Worm (Caenorhabditis elegans) whole organism, L3 larva: ENCODE data around the gene lmp-2.

Source experiments
- R02D3.7 ChIP-seq: fragments of 150-350 bp; optimal IDR thresholded peaks from 2 replicates; lab custom pipeline; 2014; ENCODE audit warnings: missing biosample characterization, missing genetic modification characterization
- ZK546.5 ChIP-seq: sonication (generic microtip); optimal IDR thresholded peaks from 2 replicates; lab custom pipeline; 2017; ENCODE audit warnings: missing biosample characterization, missing genetic modification characterization
- ama-1 ChIP-seq: fragments of 150-350 bp; optimal IDR thresholded peaks from 2 replicates; lab custom pipeline; 2018
- ceh-16 ChIP-seq: sonication (generic microtip); optimal IDR thresholded peaks from 2 replicates; lab custom pipeline; 2017; ENCODE audit warnings: missing biosample characterization, missing genetic modification characterization
- ceh-28 ChIP-seq: fragments of 150-350 bp; optimal IDR thresholded peaks from 2 replicates; lab custom pipeline; 2014; ENCODE audit warnings: missing biosample characterization, missing genetic modification reagents, missing genetic modification characterization
- ceh-82 ChIP-seq: fragments of 150-350 bp; optimal IDR thresholded peaks from 2 replicates; lab custom pipeline; 2014; ENCODE audit warnings: missing biosample characterization, missing genetic modification characterization
- ceh-9 ChIP-seq: sonication (generic microtip); optimal IDR thresholded peaks from 2 replicates; lab custom pipeline; 2018; ENCODE audit warnings: missing biosample characterization, missing genetic modification characterization
- egl-27 ChIP-seq: sonication (generic microtip); optimal IDR thresholded peaks from 4 replicates; lab custom pipeline; 2017; ENCODE audit warnings: missing biosample characterization, missing genetic modification reagents, missing genetic modification characterization
- egl-5 ChIP-seq: fragments of 150-350 bp; optimal IDR thresholded peaks from 2 replicates; lab custom pipeline; 2017; ENCODE audit warnings: missing biosample characterization, missing genetic modification reagents, missing genetic modification characterization, inconsistent platforms
- elt-1 ChIP-seq: fragments of 150-350 bp; optimal IDR thresholded peaks from 2 replicates; lab custom pipeline; 2014; ENCODE audit warnings: missing biosample characterization, missing genetic modification characterization
- elt-2 ChIP-seq: sonication (generic microtip); optimal IDR thresholded peaks from 2 replicates; lab custom pipeline; 2016; ENCODE audit warnings: missing genetic modification reagents, mild to moderate bottlenecking, missing genetic modification characterization, missing compliant biosample characterization
- elt-3 ChIP-seq, 3 experiments: fragments of 150-350 bp in 1 of 3; sonication (generic microtip) in 2 of 3; optimal IDR thresholded peaks; 2 replicates in 2 of 3; 4 replicates in 1 of 3; lab custom pipeline; 2014 to 2017; ENCODE audit warnings: missing biosample characterization in 3 of 3, missing genetic modification characterization in 3 of 3
- eor-1 ChIP-seq, 2 experiments: fragments of 150-350 bp; optimal IDR thresholded peaks; 2 replicates each; lab custom pipeline; 2014 to 2018; ENCODE audit warnings: missing biosample characterization in 2 of 2, missing genetic modification characterization in 2 of 2
- fkh-10 ChIP-seq: sonication (generic microtip); optimal IDR thresholded peaks from 2 replicates; lab custom pipeline; 2017; ENCODE audit warnings: missing biosample characterization, missing genetic modification reagents, missing genetic modification characterization
- hmg-11 ChIP-seq: sonication (generic microtip); optimal IDR thresholded peaks from 2 replicates; lab custom pipeline; 2016; ENCODE audit warnings: missing genetic modification characterization, missing compliant biosample characterization
- lin-15B ChIP-seq: fragments of 150-350 bp; optimal IDR thresholded peaks from 2 replicates; lab custom pipeline; 2014; ENCODE audit warnings: missing biosample characterization, missing genetic modification characterization
- lin-39 ChIP-seq: fragments of 150-350 bp; optimal IDR thresholded peaks from 2 replicates; lab custom pipeline; 2018; ENCODE audit warnings: missing biosample characterization, missing genetic modification reagents, missing genetic modification characterization
- lsy-12 ChIP-seq: sonication (generic microtip); optimal IDR thresholded peaks from 2 replicates; lab custom pipeline; 2016; ENCODE audit warnings: mild to moderate bottlenecking, missing genetic modification characterization, missing compliant biosample characterization
- mdl-1 ChIP-seq: fragments of 150-350 bp; optimal IDR thresholded peaks from 2 replicates; lab custom pipeline; 2014; ENCODE audit warnings: missing biosample characterization, missing genetic modification characterization
- mml-1 ChIP-seq: fragments of 150-350 bp; sonication (generic microtip); optimal IDR thresholded peaks from 3 replicates; lab custom pipeline; 2014; ENCODE audit warnings: missing biosample characterization, missing genetic modification characterization
- nfya-1 ChIP-seq: sonication (generic microtip); optimal IDR thresholded peaks from 2 replicates; lab custom pipeline; 2017; ENCODE audit warnings: missing genetic modification characterization, mild to moderate bottlenecking, missing compliant biosample characterization, antibody characterized with exemption, moderate library complexity; ENCODE audit not compliant: insufficient read depth
- nhr-11 ChIP-seq: fragments of 150-350 bp; optimal IDR thresholded peaks from 2 replicates; lab custom pipeline; 2014; ENCODE audit warnings: missing biosample characterization, missing genetic modification characterization
- nhr-237 ChIP-seq: fragments of 150-350 bp; optimal IDR thresholded peaks from 2 replicates; lab custom pipeline; 2014; ENCODE audit warnings: missing biosample characterization, missing genetic modification characterization
- nhr-25 ChIP-seq: sonication (generic microtip); optimal IDR thresholded peaks from 2 replicates; lab custom pipeline; 2017; ENCODE audit warnings: missing biosample characterization, missing genetic modification characterization
- nhr-67 ChIP-seq: fragments of 150-350 bp; optimal IDR thresholded peaks from 2 replicates; lab custom pipeline; 2014; ENCODE audit warnings: missing biosample characterization, missing genetic modification characterization
- nhr-76 ChIP-seq: fragments of 150-350 bp; sonication (generic microtip); optimal IDR thresholded peaks from 5 replicates; lab custom pipeline; 2014; ENCODE audit warnings: missing biosample characterization, missing genetic modification characterization
- nhr-77 ChIP-seq: fragments of 150-350 bp; optimal IDR thresholded peaks from 2 replicates; lab custom pipeline; 2014; ENCODE audit warnings: missing biosample characterization, missing genetic modification characterization
- pha-4 ChIP-seq: fragments of 150-350 bp; optimal IDR thresholded peaks from 2 replicates; lab custom pipeline; 2014; ENCODE audit warnings: missing biosample characterization, missing genetic modification reagents, missing genetic modification characterization
- pqm-1 ChIP-seq: fragments of 150-350 bp; optimal IDR thresholded peaks from 2 replicates; lab custom pipeline; 2017; ENCODE audit warnings: missing biosample characterization, missing genetic modification characterization, inconsistent platforms
- sea-2 ChIP-seq: fragments of 150-350 bp; sonication (generic microtip); optimal IDR thresholded peaks from 4 replicates; lab custom pipeline; 2014; ENCODE audit warnings: missing biosample characterization, missing genetic modification reagents, missing genetic modification characterization
- snpc-4 ChIP-seq: fragments of 150-350 bp; optimal IDR thresholded peaks from 2 replicates; lab custom pipeline; 2014; ENCODE audit warnings: missing biosample characterization, missing genetic modification characterization
- tbx-2 ChIP-seq: sonication (generic microtip); optimal IDR thresholded peaks from 2 replicates; lab custom pipeline; 2016; ENCODE audit warnings: mild to moderate bottlenecking, missing genetic modification characterization, missing compliant biosample characterization
- unc-39 ChIP-seq: sonication (generic microtip); optimal IDR thresholded peaks from 4 replicates; lab custom pipeline; 2017; ENCODE audit warnings: missing biosample characterization, missing genetic modification characterization
- unc-62 ChIP-seq: fragments of 150-350 bp; sonication (generic microtip); optimal IDR thresholded peaks from 4 replicates; lab custom pipeline; 2014; ENCODE audit warnings: missing biosample characterization, missing genetic modification reagents, missing genetic modification characterization
- ztf-11 ChIP-seq: fragments of 150-350 bp; optimal IDR thresholded peaks from 2 replicates; lab custom pipeline; 2014; ENCODE audit warnings: missing biosample characterization, missing genetic modification characterization

lmp-2 gene

DNA sequence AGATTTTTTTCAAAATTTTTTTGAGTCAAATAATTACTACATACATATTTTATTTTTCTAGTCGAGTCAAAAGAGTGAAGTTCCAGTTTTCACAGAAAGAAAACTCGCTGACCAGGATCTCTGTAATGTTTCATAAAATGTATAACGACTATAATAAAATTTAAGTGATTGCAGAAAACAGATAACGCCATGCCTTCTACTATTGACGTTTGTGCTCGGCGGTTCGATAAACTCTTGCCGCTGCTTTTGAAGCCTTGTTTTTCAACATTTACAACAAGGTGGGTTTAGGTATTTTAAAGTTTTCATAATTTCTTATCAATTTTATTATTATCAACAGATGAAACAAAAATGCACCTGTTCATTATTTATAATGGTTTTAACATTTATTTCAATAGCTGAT lies at the start of gene lmp-2:
lmp-2 (plus strand) TSS at position 190 of the 400 bp plus-strand sequence.
- TF ChIP-seq snpc-4 (tag; lab: Kevin White, UChicago) (no peak), elt-2 (tag; lab: Kevin White, UChicago) (peak; percentile 83), ceh-16 (tag; lab: Kevin White, UChicago) (no peak), hmg-11 (tag; lab: Kevin White, UChicago) (no peak), pqm-1 (tag; lab: Kevin White, UChicago) (peak; percentile 45), fkh-10 (GFP tag; lab: Kevin White, UChicago) (no peak)
- TF ChIP-seq, all 47 proteins: peak for 2

DNA sequence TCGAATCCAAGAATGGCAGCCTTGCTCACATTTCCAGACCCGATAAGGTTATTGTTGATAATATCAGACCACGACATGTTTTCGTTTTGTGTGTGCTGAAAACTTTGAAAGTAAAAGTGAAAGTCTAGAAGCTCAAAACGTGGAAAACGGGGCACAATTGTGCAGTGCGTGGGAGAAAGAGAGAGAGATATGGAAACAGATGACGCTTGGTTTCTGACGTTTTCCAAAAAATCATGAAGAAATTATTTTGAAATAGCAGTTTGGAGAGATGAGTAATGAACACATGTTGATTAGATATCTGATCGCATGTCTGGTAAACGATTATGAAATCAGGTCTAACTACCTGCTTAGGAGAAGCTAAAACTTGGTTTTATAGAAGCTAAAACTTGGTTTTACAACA lies 44.9 kb upstream of the lmp-2 start, which contains the start of gene pfn-3:
pfn-3 (minus strand) TSS at position 101 of the 400 bp plus-strand sequence.
- no peak for TF ChIP-seq ceh-28 (tag; lab: Kevin White, UChicago)
- TF ChIP-seq lin-39 (tag; lab: Kevin White, UChicago), result peak; percentile 1

DNA sequence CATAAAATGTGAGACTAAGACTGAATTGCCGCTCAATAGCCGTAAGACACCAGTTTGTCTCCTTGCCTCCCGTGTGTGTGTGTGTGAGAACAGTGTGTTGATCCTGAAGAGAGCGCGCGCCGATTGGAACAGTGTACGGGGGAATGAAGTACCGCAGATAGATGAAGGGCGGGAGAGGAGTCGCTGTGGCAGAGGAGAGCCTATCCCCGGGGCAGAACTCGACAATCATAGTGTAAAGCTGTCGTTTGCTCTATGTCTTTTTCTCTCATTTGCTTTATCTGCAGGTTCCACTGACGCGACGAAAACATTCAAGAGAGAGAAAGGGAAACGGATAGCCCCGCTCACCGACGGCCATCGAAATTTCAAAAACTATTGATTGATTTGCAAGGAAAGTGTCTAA lies 43.5 kb upstream of the lmp-2 start:
- TF ChIP-seq nhr-25 (tag; lab: Kevin White, UChicago), result no peak
- TF ChIP-seq unc-62 (GFP tag; lab: Kevin White, UChicago), result no peak
- no peak for TF ChIP-seq egl-5
- TF ChIP-seq lin-39 (tag; lab: Kevin White, UChicago), result peak; percentile 28
- TF ChIP-seq ama-1, result no peak
- TF ChIP-seq ceh-9 (tag; lab: Kevin White, UChicago), result no peak
- no peak for TF ChIP-seq unc-39 (tag; lab: Kevin White, UChicago)
- no peak for TF ChIP-seq nhr-77 (tag; lab: Kevin White, UChicago)
- TF ChIP-seq elt-1 (tag; lab: Kevin White, UChicago), result no peak
- no peak for TF ChIP-seq mml-1 (tag; lab: Kevin White, UChicago)
- TF ChIP-seq nhr-11 (tag; lab: Kevin White, UChicago), result no peak
- peak; percentile 0 for TF ChIP-seq ceh-28 (tag; lab: Kevin White, UChicago)
- TF ChIP-seq pha-4 (tag; lab: Kevin White, UChicago), result no peak
- TF ChIP-seq ceh-82 (tag; lab: Kevin White, UChicago), result no peak
- TF ChIP-seq egl-27 (tag; lab: Kevin White, UChicago), result no peak
- TF ChIP-seq nfya-1 (tag; lab: Kevin White, UChicago), result peak; percentile 44
- TF ChIP-seq tbx-2, result no peak

DNA sequence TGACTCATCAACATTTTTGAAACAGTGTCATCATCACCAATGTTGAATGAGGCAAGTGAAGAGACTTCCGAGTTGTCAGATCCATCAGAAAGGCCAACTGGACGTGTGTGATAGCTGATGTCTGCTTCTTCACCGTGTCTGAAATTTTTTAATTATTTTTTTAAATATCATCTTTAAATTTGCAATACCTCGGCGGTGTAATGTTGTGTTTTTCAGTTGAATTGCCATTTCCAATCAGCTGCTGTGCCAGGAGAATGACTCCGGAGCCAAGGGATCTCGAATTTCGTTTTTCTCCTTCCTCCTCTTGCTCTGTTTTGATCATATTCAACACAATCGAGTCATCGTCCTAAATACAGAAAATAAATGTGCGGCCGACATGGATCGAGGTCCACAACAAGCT lies 40.4 kb upstream of the lmp-2 start:
- TF ChIP-seq nhr-11 (tag; lab: Kevin White, UChicago) (no peak), lin-15B (tag; lab: Kevin White, UChicago) (no peak), R02D3.7 (tag; lab: Kevin White, UChicago) (no peak), sea-2 (GFP tag; lab: Kevin White, UChicago) (no peak), egl-5 (no peak), nhr-67 (tag; lab: Kevin White, UChicago) (no peak)

DNA sequence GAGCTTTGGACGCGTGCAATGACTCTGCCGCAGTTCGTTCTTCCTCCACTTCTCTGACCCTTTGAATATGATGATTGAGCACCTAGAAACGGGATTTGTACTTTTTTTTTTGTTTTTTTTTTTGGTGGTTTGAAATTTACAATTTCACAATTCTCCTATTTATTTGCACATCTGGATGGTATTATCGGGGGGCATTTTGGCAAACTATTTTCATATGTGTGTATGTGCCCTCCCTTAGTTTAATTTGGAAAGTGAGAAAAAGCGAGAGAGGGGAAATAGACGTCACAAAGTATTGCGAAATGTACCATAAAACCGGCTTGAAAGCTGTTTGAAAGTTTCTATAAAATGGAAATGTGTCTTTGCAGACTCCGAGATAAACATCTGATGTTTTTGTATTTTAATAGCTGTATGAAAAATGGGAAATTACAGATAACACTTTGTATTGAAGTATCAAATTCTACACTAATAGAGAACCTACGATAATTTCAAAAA lies 39.0 kb upstream of the lmp-2 start:
- TF ChIP-seq nhr-237, result no peak
- TF ChIP-seq hmg-11 (tag; lab: Kevin White, UChicago), result no peak
- no peak for TF ChIP-seq unc-39 (tag; lab: Kevin White, UChicago)
- no peak for TF ChIP-seq mdl-1
- no peak for TF ChIP-seq tbx-2
- TF ChIP-seq nhr-76 (tag; lab: Kevin White, UChicago), result no peak
- no peak for TF ChIP-seq elt-3 (tag; optimal IDR thresholded peaks at IDR 0.05; lab: Kevin White, UChicago)
- TF ChIP-seq nhr-25 (tag; lab: Kevin White, UChicago), result peak; percentile 64
- no peak for TF ChIP-seq R02D3.7 (tag; lab: Kevin White, UChicago)
- peak; percentile 26 for TF ChIP-seq egl-5
- TF ChIP-seq ztf-11 (tag; lab: Kevin White, UChicago), result no peak
- peak; percentile 12 for TF ChIP-seq nfya-1 (tag; lab: Kevin White, UChicago)
- TF ChIP-seq eor-1 (tag; optimal IDR thresholded peaks at IDR 0.05; lab: Kevin White, UChicago), result no peak
- TF ChIP-seq ZK546.5, result no peak
- no peak for TF ChIP-seq lsy-12 (tag; lab: Kevin White, UChicago)
- peak; percentile 12 for TF ChIP-seq elt-1 (tag; lab: Kevin White, UChicago)
- TF ChIP-seq, all 47 proteins: peak for 4
